Worm (Caenorhabditis elegans) whole organism, late embryonic: ENCODE results near the gene F19H6.6.

Source experiments
- C08G9.2 ChIP-seq: sonication (generic microtip); optimal IDR thresholded peaks from 2 replicates; lab custom pipeline; 2016; ENCODE audit warnings: mild to moderate bottlenecking, missing genetic modification characterization, moderate library complexity, missing compliant biosample characterization
- C38D4.7 ChIP-seq: fragments of 200-800 bp; sonication (Bioruptor generic); optimal IDR thresholded peaks from 2 replicates; lab custom pipeline; 2018; ENCODE audit warnings: mild to moderate bottlenecking, missing genetic modification characterization, moderate library complexity, missing compliant biosample characterization
- F13H6.1 ChIP-seq: sonication (generic microtip); optimal IDR thresholded peaks from 2 replicates; lab custom pipeline; 2016; ENCODE audit warnings: missing genetic modification characterization, missing compliant biosample characterization
- K02D7.2 ChIP-seq: sonication (generic microtip); optimal IDR thresholded peaks from 2 replicates; lab custom pipeline; 2017; ENCODE audit warnings: mild to moderate bottlenecking, missing genetic modification characterization, missing compliant biosample characterization
- K09A11.1 ChIP-seq: sonication (generic microtip); optimal IDR thresholded peaks from 2 replicates; lab custom pipeline; 2017; ENCODE audit warnings: antibody characterized with exemption, mild to moderate bottlenecking, missing genetic modification characterization, missing compliant biosample characterization; ENCODE audit not compliant: insufficient read depth
- T23F11.4 ChIP-seq: fragments of 200-800 bp; sonication (Bioruptor generic); optimal IDR thresholded peaks from 2 replicates; lab custom pipeline; 2018; ENCODE audit warnings: mild to moderate bottlenecking, missing genetic modification characterization, missing compliant biosample characterization
- ahr-1 ChIP-seq: sonication (generic microtip); optimal IDR thresholded peaks from 2 replicates; lab custom pipeline; 2016; ENCODE audit warnings: missing genetic modification characterization, missing compliant biosample characterization
- ama-1 ChIP-seq: fragments of 150-350 bp; optimal IDR thresholded peaks from 2 replicates; lab custom pipeline; 2014
- ceh-14 ChIP-seq: sonication (generic microtip); optimal IDR thresholded peaks from 2 replicates; lab custom pipeline; 2016; ENCODE audit warnings: missing genotype, missing genetic modification characterization, missing compliant biosample characterization
- ceh-19 ChIP-seq: fragments of 200-800 bp; sonication (Bioruptor generic); optimal IDR thresholded peaks from 2 replicates; lab custom pipeline; 2018; ENCODE audit warnings: mild to moderate bottlenecking, missing genetic modification characterization, missing compliant biosample characterization
- ceh-22 ChIP-seq: sonication (generic microtip); optimal IDR thresholded peaks from 2 replicates; lab custom pipeline; 2017; ENCODE audit warnings: missing biosample characterization, missing genetic modification characterization
- ceh-24 ChIP-seq: sonication (generic microtip); optimal IDR thresholded peaks from 2 replicates; lab custom pipeline; 2016; ENCODE audit warnings: mild to moderate bottlenecking, missing genetic modification characterization, missing compliant biosample characterization
- ceh-34 ChIP-seq: sonication (generic microtip); optimal IDR thresholded peaks from 2 replicates; lab custom pipeline; 2016; ENCODE audit warnings: mild to moderate bottlenecking, missing genetic modification characterization, missing compliant biosample characterization
- ceh-45 ChIP-seq: fragments of 200-800 bp; sonication (Bioruptor generic); IDR thresholded peaks from 2 replicates; pipeline ENCODE4 v1.3.6; 2022; ENCODE audit warnings: missing genetic modification reagents, missing genetic modification characterization, missing compliant biosample characterization
- ceh-48 ChIP-seq: sonication (generic microtip); optimal IDR thresholded peaks from 2 replicates; lab custom pipeline; 2016; ENCODE audit warnings: missing genetic modification characterization, inconsistent platforms, missing compliant biosample characterization
- ceh-6 ChIP-seq: fragments of 200-800 bp; sonication (Bioruptor generic); optimal IDR thresholded peaks from 2 replicates; lab custom pipeline; 2018; ENCODE audit warnings: mild to moderate bottlenecking, missing genetic modification characterization, missing compliant biosample characterization
- che-1 ChIP-seq: sonication (generic microtip); optimal IDR thresholded peaks from 2 replicates; lab custom pipeline; 2016; ENCODE audit warnings: mild to moderate bottlenecking, missing genetic modification characterization, missing compliant biosample characterization
- dmd-4 ChIP-seq: sonication (generic microtip); optimal IDR thresholded peaks from 2 replicates; lab custom pipeline; 2016; ENCODE audit warnings: borderline replicate concordance, missing genetic modification characterization, missing compliant biosample characterization
- elt-2 ChIP-seq: sonication (generic microtip); optimal IDR thresholded peaks from 2 replicates; lab custom pipeline; 2016; ENCODE audit warnings: missing genetic modification reagents, missing genetic modification characterization, missing compliant biosample characterization
- elt-4 ChIP-seq: sonication (generic microtip); optimal IDR thresholded peaks from 2 replicates; lab custom pipeline; 2016; ENCODE audit warnings: missing genetic modification characterization, missing compliant biosample characterization
- ets-4 ChIP-seq: sonication (generic microtip); optimal IDR thresholded peaks from 2 replicates; lab custom pipeline; 2016; ENCODE audit warnings: missing genetic modification characterization, missing compliant biosample characterization
- fkh-10 ChIP-seq: fragments of 150-350 bp; optimal IDR thresholded peaks from 2 replicates; lab custom pipeline; 2014; ENCODE audit warnings: missing biosample characterization, missing genetic modification reagents, missing genetic modification characterization
- fkh-6 ChIP-seq: sonication (generic microtip); optimal IDR thresholded peaks from 2 replicates; lab custom pipeline; 2016; ENCODE audit warnings: missing genetic modification characterization, missing compliant biosample characterization
- gmeb-2 ChIP-seq: sonication (generic microtip); optimal IDR thresholded peaks from 2 replicates; lab custom pipeline; 2016; ENCODE audit warnings: missing genetic modification characterization, inconsistent platforms, missing compliant biosample characterization
- hlh-13 ChIP-seq: fragments of 200-800 bp; sonication (Bioruptor generic); optimal IDR thresholded peaks from 2 replicates; lab custom pipeline; 2018; ENCODE audit warnings: mild to moderate bottlenecking, missing genetic modification characterization, missing compliant biosample characterization
- hlh-15 ChIP-seq: sonication (generic microtip); optimal IDR thresholded peaks from 2 replicates; lab custom pipeline; 2016; ENCODE audit warnings: missing genetic modification characterization, missing compliant biosample characterization
- hlh-30 ChIP-seq: sonication (generic microtip); optimal IDR thresholded peaks from 2 replicates; lab custom pipeline; 2017; ENCODE audit warnings: antibody characterized with exemption, missing genetic modification characterization, missing compliant biosample characterization; ENCODE audit not compliant: insufficient read depth
- hlh-6 ChIP-seq: sonication (generic microtip); optimal IDR thresholded peaks from 2 replicates; lab custom pipeline; 2016; ENCODE audit warnings: missing genotype, missing genetic modification characterization, missing compliant biosample characterization
- hlh-8 ChIP-seq: sonication (generic microtip); optimal IDR thresholded peaks from 2 replicates; lab custom pipeline; 2016; ENCODE audit warnings: missing genotype, missing genetic modification characterization, missing compliant biosample characterization
- lim-6 ChIP-seq: sonication (generic microtip); optimal IDR thresholded peaks from 2 replicates; lab custom pipeline; 2016; ENCODE audit warnings: missing genetic modification characterization, missing compliant biosample characterization
- lin-11 ChIP-seq: fragments of 200-800 bp; sonication (Bioruptor generic); optimal IDR thresholded peaks from 2 replicates; lab custom pipeline; 2018; ENCODE audit warnings: mild to moderate bottlenecking, missing genetic modification characterization, missing compliant biosample characterization
- nhr-232 ChIP-seq: sonication (generic microtip); optimal IDR thresholded peaks from 2 replicates; lab custom pipeline; 2016; ENCODE audit warnings: missing genetic modification characterization, missing compliant biosample characterization
- npax-4 ChIP-seq: sonication (generic microtip); optimal IDR thresholded peaks from 2 replicates; lab custom pipeline; 2016; ENCODE audit warnings: missing genetic modification characterization, missing compliant biosample characterization
- pag-3 ChIP-seq: sonication (generic microtip); optimal IDR thresholded peaks from 2 replicates; lab custom pipeline; 2016; ENCODE audit warnings: missing compliant biosample characterization, missing genetic modification characterization, borderline replicate concordance
- pax-1 ChIP-seq: fragments of 150-350 bp; optimal IDR thresholded peaks from 2 replicates; lab custom pipeline; 2014; ENCODE audit warnings: missing biosample characterization, missing genetic modification characterization
- pha-2 ChIP-seq: sonication (generic microtip); optimal IDR thresholded peaks from 2 replicates; lab custom pipeline; 2017; ENCODE audit warnings: mild to moderate bottlenecking, missing genetic modification characterization, missing compliant biosample characterization
- pqm-1 ChIP-seq: sonication (generic microtip); optimal IDR thresholded peaks from 2 replicates; lab custom pipeline; 2016; ENCODE audit warnings: missing genetic modification characterization, missing compliant biosample characterization
- pros-1 ChIP-seq: fragments of 150-350 bp; optimal IDR thresholded peaks from 2 replicates; lab custom pipeline; 2014; ENCODE audit warnings: missing biosample characterization, missing genetic modification reagents, missing genetic modification characterization
- sdc-2 ChIP-seq: sonication (generic microtip); optimal IDR thresholded peaks from 2 replicates; lab custom pipeline; 2016; ENCODE audit warnings: missing genotype, missing genetic modification characterization, missing compliant biosample characterization
- tbx-7 ChIP-seq: sonication (generic microtip); optimal IDR thresholded peaks from 2 replicates; lab custom pipeline; 2016; ENCODE audit warnings: missing genotype, missing genetic modification characterization, missing compliant biosample characterization
- unc-3 ChIP-seq, 2 experiments: fragments of 200-800 bp in 1 of 2; sonication (Bioruptor generic) in 1 of 2; sonication (generic microtip) in 1 of 2; conservative IDR thresholded peaks in 1 of 2; optimal IDR thresholded peaks in 1 of 2; 2 replicates each; pipeline versions ENCODE4 v1.3.6 to Lab custom; 2016 to 2022; ENCODE audit warnings: missing compliant biosample characterization in 2 of 2, missing genetic modification characterization in 2 of 2, missing genetic modification reagents in 1 of 2
- unc-42 ChIP-seq: sonication (generic microtip); optimal IDR thresholded peaks from 2 replicates; lab custom pipeline; 2016; ENCODE audit warnings: missing genotype, missing genetic modification characterization, missing compliant biosample characterization
- unc-55 ChIP-seq: sonication (generic microtip); optimal IDR thresholded peaks from 2 replicates; lab custom pipeline; 2017; ENCODE audit warnings: missing biosample characterization, missing genetic modification reagents, missing genetic modification characterization
- unc-86 ChIP-seq: sonication (generic microtip); optimal IDR thresholded peaks from 2 replicates; lab custom pipeline; 2016; ENCODE audit warnings: missing genetic modification characterization, missing compliant biosample characterization
- ztf-16 ChIP-seq: sonication (generic microtip); optimal IDR thresholded peaks from 2 replicates; lab custom pipeline; 2017; ENCODE audit warnings: missing genetic modification characterization, missing compliant biosample characterization

The F19H6.6 gene

DNA sequence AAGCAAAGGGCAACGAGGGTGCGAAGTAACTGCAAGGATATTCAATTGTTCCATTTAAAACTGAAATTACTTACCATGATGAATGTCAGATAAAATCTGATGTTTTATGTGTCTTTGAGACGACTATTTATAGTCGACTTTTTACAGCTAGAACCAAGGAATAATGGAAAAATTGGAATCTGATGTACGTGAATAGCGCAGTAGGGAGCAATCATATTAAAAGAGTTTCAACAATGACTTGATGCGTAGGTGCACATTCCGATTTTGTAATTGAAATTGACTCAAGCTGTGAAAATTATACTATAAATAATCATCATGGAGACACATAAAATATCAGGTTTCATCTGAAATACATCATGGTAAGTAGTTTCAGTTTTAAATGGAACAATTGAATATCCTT is 17.3 kb upstream of the F19H6.6 start, which contains the start of the genes nspc-9 and nspc-10:
nspc-9 (minus strand) TSS at position 101 of the 400 bp plus-strand sequence.
nspc-10 (plus strand) TSS at position 331 of the 400 bp plus-strand sequence.
- TF ChIP-seq ztf-16 (no peak), ceh-34 (tag; lab: Kevin White, UChicago) (no peak), elt-2 (tag; lab: Kevin White, UChicago) (no peak), pros-1 (tag; lab: Kevin White, UChicago) (no peak), elt-4 (tag; lab: Kevin White, UChicago) (no peak)

ce11 chrX:12346729-12347128 is 13.9 kb upstream of the F19H6.6 start, which contains the start of gene F42F12.11:
F42F12.11 (plus strand) TSS chrX:12347029.
- TF ChIP-seq pag-3 (tag; lab: Kevin White, UChicago): no peak
- no peak for TF ChIP-seq unc-55
- no peak for TF ChIP-seq K02D7.2
- no peak for TF ChIP-seq pha-2
- no peak for TF ChIP-seq ama-1 (lab: Kevin White, UChicago)
- no peak for TF ChIP-seq ceh-14 (tag; lab: Kevin White, UChicago)
- TF ChIP-seq hlh-13 (GFP tag; lab: Kevin White, UChicago): no peak
- TF ChIP-seq dmd-4 (tag; lab: Kevin White, UChicago): no peak
- no peak for TF ChIP-seq pqm-1 (tag; lab: Kevin White, UChicago)
- TF ChIP-seq ahr-1: no peak
- no peak for TF ChIP-seq elt-4 (tag; lab: Kevin White, UChicago)
- no peak for TF ChIP-seq lin-11
- no peak for TF ChIP-seq pros-1 (tag; lab: Kevin White, UChicago)
- no peak for TF ChIP-seq ztf-16

ce11 chrX:12347822-12348221 is 12.8 kb upstream of the F19H6.6 start:
- no peak for TF ChIP-seq hlh-15
- no peak for TF ChIP-seq unc-42 (tag; lab: Kevin White, UChicago)
- TF ChIP-seq lim-6: no peak
- TF ChIP-seq fkh-10 (GFP tag; lab: Kevin White, UChicago): no peak
- TF ChIP-seq C08G9.2 (tag; lab: Kevin White, UChicago): no peak
- TF ChIP-seq ceh-45 (GFP tag; lab: Robert Waterston, UW): no peak
- peak; percentile 25 for TF ChIP-seq elt-2 (tag; lab: Kevin White, UChicago)
- TF ChIP-seq nhr-232 (tag; lab: Kevin White, UChicago): peak; percentile 36
- no peak for TF ChIP-seq pax-1
- TF ChIP-seq hlh-13 (GFP tag; lab: Kevin White, UChicago): no peak
- peak; percentile 63 for TF ChIP-seq sdc-2 (tag; lab: Kevin White, UChicago)
- peak; percentile 31 for TF ChIP-seq ceh-6 (GFP tag; lab: Kevin White, UChicago)
- no peak for TF ChIP-seq hlh-6 (tag; lab: Kevin White, UChicago)
- no peak for TF ChIP-seq elt-4 (tag; lab: Kevin White, UChicago)
- TF ChIP-seq ceh-24 (tag; lab: Kevin White, UChicago): no peak
- no peak for TF ChIP-seq pag-3 (tag; lab: Kevin White, UChicago)
- TF ChIP-seq che-1 (tag; lab: Kevin White, UChicago): peak; percentile 30
- TF ChIP-seq K09A11.1 (tag; lab: Kevin White, UChicago): no peak
- TF ChIP-seq dmd-4 (tag; lab: Kevin White, UChicago): no peak
- no peak for TF ChIP-seq tbx-7 (tag; lab: Kevin White, UChicago)
- no peak for TF ChIP-seq ztf-16
- no peak for TF ChIP-seq ceh-22 (tag; lab: Kevin White, UChicago)
- no peak for TF ChIP-seq unc-86 (tag; lab: Kevin White, UChicago)
- TF ChIP-seq ceh-48: no peak
- no peak for TF ChIP-seq T23F11.4 (GFP tag; lab: Kevin White, UChicago)
- no peak for TF ChIP-seq hlh-8 (tag; lab: Kevin White, UChicago)
- TF ChIP-seq ceh-14 (tag; lab: Kevin White, UChicago): peak; percentile 3

ce11 chrX:12348329-12348728 is 12.3 kb upstream of the F19H6.6 start, which contains the start of gene F42F12.14:
F42F12.14 (plus strand) TSS chrX:12348629.
- TF ChIP-seq hlh-30 (tag; lab: Kevin White, UChicago): no peak
- no peak for TF ChIP-seq dmd-4 (tag; lab: Kevin White, UChicago)
- TF ChIP-seq C38D4.7 (GFP tag; lab: Kevin White, UChicago): no peak
- no peak for TF ChIP-seq tbx-7 (tag; lab: Kevin White, UChicago)
- TF ChIP-seq unc-55: no peak
- no peak for TF ChIP-seq fkh-6 (tag; lab: Kevin White, UChicago)
- TF ChIP-seq ets-4 (tag; lab: Kevin White, UChicago): no peak
- TF ChIP-seq unc-3 (GFP tag; conservative IDR thresholded peaks at IDR 0.05; lab: Robert Waterston, UW): no peak
- no peak for TF ChIP-seq unc-3 (tag; optimal IDR thresholded peaks at IDR 0.05; lab: Kevin White, UChicago)
- no peak for TF ChIP-seq che-1 (tag; lab: Kevin White, UChicago)
- no peak for TF ChIP-seq hlh-6 (tag; lab: Kevin White, UChicago)
- no peak for TF ChIP-seq ceh-24 (tag; lab: Kevin White, UChicago)
- no peak for TF ChIP-seq F13H6.1 (tag; lab: Kevin White, UChicago)
- TF ChIP-seq ceh-45 (GFP tag; lab: Robert Waterston, UW): no peak
- TF ChIP-seq gmeb-2: no peak
- TF ChIP-seq pha-2: no peak
- no peak for TF ChIP-seq sdc-2 (tag; lab: Kevin White, UChicago)
- no peak for TF ChIP-seq ceh-19 (GFP tag; lab: Kevin White, UChicago)
- no peak for TF ChIP-seq pros-1 (tag; lab: Kevin White, UChicago)
- no peak for TF ChIP-seq npax-4
